Worm (Caenorhabditis elegans): ENCODE data around the gene rig-3.

rig-3 gene

DNA sequence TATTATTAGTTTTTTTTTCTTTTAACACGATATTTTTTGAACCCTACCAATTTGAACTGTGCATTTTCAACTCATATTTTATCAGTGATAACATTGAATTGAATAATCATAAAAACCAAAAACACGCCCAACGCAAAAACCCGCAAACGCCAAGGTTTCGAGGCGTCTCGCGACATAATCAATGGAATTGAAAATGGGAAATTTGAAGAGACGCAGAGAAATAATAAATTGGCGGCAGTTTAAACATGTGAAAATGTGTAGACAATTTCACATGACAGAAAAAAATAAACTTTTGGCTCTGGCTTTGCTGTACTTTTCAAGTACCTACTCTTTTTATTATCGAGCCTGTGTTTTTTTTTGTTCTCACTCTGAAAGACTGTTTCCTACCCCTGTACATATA, 48.6 kb upstream of the rig-3 start (continued):
- TF ChIP-seq mcd-1 (GFP tag; IDR thresholded peaks at IDR 0.05) = no peak

DNA sequence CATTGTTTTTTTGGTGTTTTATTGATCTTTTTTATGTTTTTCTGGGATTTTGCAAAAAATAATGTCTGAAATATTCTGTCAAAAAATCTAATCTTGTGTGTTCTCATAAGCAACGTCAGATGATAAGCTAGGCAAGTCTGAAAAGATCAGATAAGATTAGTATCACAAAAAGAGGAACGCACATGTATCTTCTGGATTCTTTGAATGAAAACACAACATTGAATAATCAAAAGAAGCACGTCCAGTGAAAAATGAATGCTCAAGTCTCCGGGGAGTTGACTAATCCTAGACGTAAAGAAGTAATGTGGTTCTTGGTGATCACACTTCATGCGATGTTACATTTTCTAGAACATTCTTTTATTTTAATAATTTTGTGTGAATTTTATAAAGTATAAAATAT, 48.0 kb upstream of the rig-3 start:
- no peak for TF ChIP-seq ZK185.1 (tag; optimal IDR thresholded peaks at IDR 0.05; ENCODE audit: poor library complexity, severe bottlenecking)

DNA sequence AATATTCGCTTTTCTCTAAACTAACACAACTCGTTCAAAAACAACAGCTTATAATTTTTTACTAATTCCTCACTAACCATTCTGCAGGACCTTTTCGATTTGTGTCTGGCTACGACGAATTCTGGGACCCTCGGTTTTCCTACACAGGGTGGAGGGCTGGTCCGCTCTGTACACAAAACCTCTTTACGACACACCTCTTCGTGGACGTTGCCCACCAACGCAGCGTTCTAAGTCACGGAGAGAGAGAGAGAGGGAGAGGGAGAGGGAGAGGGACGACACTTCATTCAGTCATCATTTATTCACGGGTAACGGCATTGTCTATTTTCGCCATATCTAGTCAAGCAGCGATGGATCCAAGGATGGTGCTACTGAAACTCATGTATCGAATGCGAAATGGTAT, 47.0 kb upstream of the rig-3 start, which contains the start of gene atg-2:
Gene atg-2, plus strand, starts transcription at position 301 of the 400 bp plus-strand sequence.
- TF ChIP-seq F33H1.4 (GFP tag; IDR thresholded peaks at IDR 0.05) = no peak
- TF ChIP-seq pha-4 (tag; optimal IDR thresholded peaks at IDR 0.05) = no peak
- no peak for TF ChIP-seq snpc-4 (GFP tag; optimal IDR thresholded peaks at IDR 0.05)
- no peak for TF ChIP-seq snpc-4 (tag; optimal IDR thresholded peaks at IDR 0.05)
- TF ChIP-seq T07F8.4 (tag; optimal IDR thresholded peaks at IDR 0.05) = no peak
- no peak for TF ChIP-seq F52B5.7 (tag; optimal IDR thresholded peaks at IDR 0.05)
- no peak for TF ChIP-seq rcor-1 (GFP tag; IDR thresholded peaks at IDR 0.05)
- no peak for TF ChIP-seq aptf-3 (GFP tag; IDR thresholded peaks at IDR 0.05)
- TF ChIP-seq hlh-26 (GFP tag; conservative IDR thresholded peaks at IDR 0.05) = no peak
- TF ChIP-seq lsy-27 (tag; optimal IDR thresholded peaks at IDR 0.05; ENCODE audit: borderline replicate concordance, insufficient read depth) = no peak
- TF ChIP-seq tlf-1 (GFP tag; optimal IDR thresholded peaks at IDR 0.05) = no peak
- TF ChIP-seq nhr-80 (tag; optimal IDR thresholded peaks at IDR 0.05) = no peak
- no peak for TF ChIP-seq snpc-1.3 (tag; optimal IDR thresholded peaks at IDR 0.05; ENCODE audit: insufficient read depth)
- TF ChIP-seq bed-2 (GFP tag; IDR thresholded peaks at IDR 0.05) = no peak
- no peak for TF ChIP-seq snpc-3.4 (tag; optimal IDR thresholded peaks at IDR 0.05)
- no peak for TF ChIP-seq madf-3 (GFP tag; IDR thresholded peaks at IDR 0.05)
- no peak for TF ChIP-seq nhr-179 (tag; optimal IDR thresholded peaks at IDR 0.05)
- no peak for TF ChIP-seq lin-35 (GFP tag; optimal IDR thresholded peaks at IDR 0.05)
- TF ChIP-seq egl-44 (GFP tag; IDR thresholded peaks at IDR 0.05) = no peak

DNA sequence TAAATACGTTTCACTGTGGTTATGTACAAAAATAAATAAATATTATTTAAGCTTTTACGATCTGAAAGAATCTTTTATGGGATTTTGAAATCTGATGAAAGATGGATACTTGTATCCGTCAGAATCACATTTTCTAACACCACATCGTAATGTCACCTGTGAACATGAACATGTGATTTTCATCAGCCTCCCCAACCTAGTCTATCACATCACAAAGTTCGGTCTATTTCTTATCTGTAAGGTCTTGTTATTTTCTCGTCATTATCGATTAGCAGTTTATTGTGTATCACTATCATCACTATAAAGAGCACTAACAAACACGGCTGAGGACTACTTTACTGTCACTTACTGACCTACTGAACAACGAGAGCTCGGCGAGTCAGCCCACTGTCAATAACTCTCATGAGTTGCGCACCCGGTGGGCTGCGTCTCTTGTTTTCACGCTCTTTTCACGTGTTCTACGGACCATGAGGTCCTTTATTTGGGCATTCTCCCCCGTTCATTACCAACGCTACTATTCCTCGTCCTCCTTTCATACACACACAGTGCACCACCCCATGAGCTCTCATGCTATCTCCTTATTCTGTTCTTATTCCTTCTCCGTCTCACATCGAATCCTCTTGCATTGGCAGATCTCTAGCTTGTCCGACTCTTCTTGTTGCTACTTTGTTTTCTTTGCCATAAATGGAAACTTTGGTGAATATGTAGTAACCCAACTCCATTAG, 46.1 kb upstream of the rig-3 start:
- TF ChIP-seq aptf-2 (GFP tag; conservative IDR thresholded peaks at IDR 0.05) = no peak
- peak; percentile 1 for TF ChIP-seq atf-7 (tag; optimal IDR thresholded peaks at IDR 0.05)
- TF ChIP-seq nhr-80 (tag; optimal IDR thresholded peaks at IDR 0.05) = peak; percentile 52
- TF ChIP-seq cebp-1 (GFP tag; IDR thresholded peaks at IDR 0.05) = no peak
- TF ChIP-seq cebp-1 (tag; optimal IDR thresholded peaks at IDR 0.05) = peak; percentile 29
- TF ChIP-seq nhr-179 (tag; optimal IDR thresholded peaks at IDR 0.05) = no peak
- TF ChIP-seq let-607 (tag; optimal IDR thresholded peaks at IDR 0.05) = peak in 1 of 2 experiments; percentile 25
- TF ChIP-seq lin-35 (GFP tag; optimal IDR thresholded peaks at IDR 0.05) = peak in 1 of 3 experiments; percentile 6
- TF ChIP-seq unc-130 (GFP tag; optimal IDR thresholded peaks at IDR 0.05) = no peak

DNA sequence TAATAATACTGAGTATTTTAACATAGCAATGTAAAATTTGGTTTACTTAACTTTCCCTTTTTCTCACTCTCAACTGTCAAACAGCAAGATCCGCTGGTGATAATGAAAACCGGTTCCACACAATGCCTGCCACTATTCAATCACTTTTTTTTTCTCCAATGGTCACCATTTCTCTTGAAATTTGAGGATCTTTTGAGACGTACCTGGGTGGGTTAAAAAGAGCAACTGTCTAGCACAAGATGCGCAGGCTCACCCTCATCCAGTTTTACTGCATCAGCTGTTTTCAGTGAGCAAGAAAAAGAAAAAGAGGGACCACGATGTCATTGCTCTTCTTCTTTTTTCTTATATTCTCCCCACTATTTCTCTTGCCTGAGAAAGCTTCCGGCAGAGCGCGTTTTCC, 45.2 kb upstream of the rig-3 start:
- no peak for TF ChIP-seq F33H1.4 (GFP tag; IDR thresholded peaks at IDR 0.05)
- no peak for TF ChIP-seq dox-1 (GFP tag; IDR thresholded peaks at IDR 0.05)
- no peak for TF ChIP-seq F55B11.4 (tag; optimal IDR thresholded peaks at IDR 0.05; ENCODE audit: borderline replicate concordance, insufficient read depth)
- no peak for TF ChIP-seq cebp-1 (GFP tag; IDR thresholded peaks at IDR 0.05)
- no peak for TF ChIP-seq cebp-1 (tag; optimal IDR thresholded peaks at IDR 0.05)
- TF ChIP-seq somi-1 (GFP tag; optimal IDR thresholded peaks at IDR 0.05) = no peak
- TF ChIP-seq F10E7.11 (tag; optimal IDR thresholded peaks at IDR 0.05) = no peak
- no peak for TF ChIP-seq him-1 (tag; optimal IDR thresholded peaks at IDR 0.05)
- no peak for TF ChIP-seq F52B5.7 (tag; optimal IDR thresholded peaks at IDR 0.05)

Measured in whole organism, young adult.